Fruit fly (Drosophila melanogaster) whole organism, embryonic: ENCODE results near the gene Cyp6d4.
A peak's percentile ranks its signal among the peaks of the same experiment; 100 is the strongest.

Experiments used
- Abd-B ChIP-seq: fragments of 200-800 bp; sonication (Bioruptor generic); optimal IDR thresholded peaks from 2 replicates; lab custom pipeline; 2018; ENCODE audit warnings: missing biosample characterization, mild to moderate bottlenecking, missing genetic modification characterization, moderate library complexity
- BEAF-32 ChIP-seq: fragments of 200-800 bp; sonication (Bioruptor generic); optimal IDR thresholded peaks from 3 replicates; lab custom pipeline; 2017; ENCODE audit warnings: missing biosample characterization, missing genetic modification characterization, mild to moderate bottlenecking, moderate library complexity, missing genetic modification reagents
- BtbVII ChIP-seq: fragments of 200-800 bp; sonication (Bioruptor generic); optimal IDR thresholded peaks from 3 replicates; lab custom pipeline; 2017; ENCODE audit warnings: missing biosample characterization, mild to moderate bottlenecking, missing genetic modification characterization
- CG10431 ChIP-seq: fragments of 200-800 bp; sonication (Bioruptor generic); optimal IDR thresholded peaks from 3 replicates; lab custom pipeline; 2018; ENCODE audit warnings: missing biosample characterization, mild to moderate bottlenecking, missing genetic modification characterization
- CG11398 ChIP-seq: fragments of 200-800 bp; sonication (Bioruptor generic); optimal IDR thresholded peaks from 2 replicates; lab custom pipeline; 2016; ENCODE audit warnings: missing biosample characterization, missing genetic modification characterization
- CG11695 ChIP-seq: fragments of 200-800 bp; sonication (Bioruptor generic); IDR thresholded peaks from 3 replicates; pipeline ENCODE4 v1.3.6; 2022; ENCODE audit warnings: missing biosample characterization, missing genetic modification characterization
- CG12104 ChIP-seq: fragments of 200-800 bp; sonication (Bioruptor generic); optimal IDR thresholded peaks from 3 replicates; lab custom pipeline; 2016; ENCODE audit warnings: missing biosample characterization, missing genetic modification characterization
- CG12942 ChIP-seq: fragments of 200-800 bp; sonication (Bioruptor generic); optimal IDR thresholded peaks from 3 replicates; lab custom pipeline; 2016; ENCODE audit warnings: missing biosample characterization, missing genetic modification characterization
- CG14965 ChIP-seq: fragments of 200-800 bp; sonication (Bioruptor generic); optimal IDR thresholded peaks from 2 replicates; lab custom pipeline; 2016; ENCODE audit warnings: missing biosample characterization, missing genetic modification characterization, borderline replicate concordance
- CG16863 ChIP-seq: fragments of 200-800 bp; sonication (Bioruptor generic); optimal IDR thresholded peaks from 3 replicates; lab custom pipeline; 2016; ENCODE audit warnings: missing biosample characterization, missing genetic modification characterization
- CG2202 ChIP-seq: fragments of 200-800 bp; sonication (Bioruptor generic); optimal IDR thresholded peaks from 2 replicates; lab custom pipeline; 2018; ENCODE audit warnings: missing biosample characterization, mild to moderate bottlenecking, missing genetic modification characterization
- CG2712 ChIP-seq: fragments of 200-800 bp; optimal IDR thresholded peaks from 3 replicates; lab custom pipeline; 2019; ENCODE audit warnings: missing biosample characterization, mild to moderate bottlenecking, missing genetic modification characterization, moderate library complexity
- CG2889 ChIP-seq: fragments of 200-800 bp; sonication (Bioruptor generic); IDR thresholded peaks from 3 replicates; pipeline ENCODE4 v1.3.6; 2022; ENCODE audit warnings: missing biosample characterization, missing genetic modification characterization
- CG30403 ChIP-seq: fragments of 200-800 bp; sonication (Bioruptor generic); optimal IDR thresholded peaks from 3 replicates; lab custom pipeline; 2016; ENCODE audit warnings: missing biosample characterization, missing genetic modification characterization
- CG31388 ChIP-seq: fragments of 200-800 bp; sonication (Bioruptor generic); optimal IDR thresholded peaks from 2 replicates; lab custom pipeline; 2016; ENCODE audit warnings: missing biosample characterization, missing genetic modification characterization
- CG33557 ChIP-seq: fragments of 200-800 bp; sonication (Bioruptor generic); optimal IDR thresholded peaks from 2 replicates; lab custom pipeline; 2019; ENCODE audit warnings: missing biosample characterization, mild to moderate bottlenecking, missing genetic modification characterization, moderate library complexity
- CG3407 ChIP-seq: fragments of 200-800 bp; sonication (Bioruptor generic); optimal IDR thresholded peaks from 2 replicates; lab custom pipeline; 2018; ENCODE audit warnings: missing biosample characterization, mild to moderate bottlenecking, missing genetic modification characterization
- CG5245 ChIP-seq: fragments of 200-800 bp; sonication (Bioruptor generic); optimal IDR thresholded peaks from 3 replicates; lab custom pipeline; 2016; ENCODE audit warnings: missing biosample characterization, missing genetic modification characterization
- CG6683 ChIP-seq: fragments of 200-800 bp; sonication (Bioruptor generic); optimal IDR thresholded peaks from 2 replicates; lab custom pipeline; 2017; ENCODE audit warnings: missing biosample characterization, mild to moderate bottlenecking, missing genetic modification characterization, missing genetic modification reagents
- CG6813 ChIP-seq: fragments of 200-800 bp; sonication (Bioruptor generic); optimal IDR thresholded peaks from 2 replicates; lab custom pipeline; 2017; ENCODE audit warnings: missing biosample characterization, missing genetic modification characterization, mild to moderate bottlenecking, moderate library complexity, missing genetic modification reagents
- CG6854 ChIP-seq: fragments of 200-800 bp; sonication (Bioruptor generic); optimal IDR thresholded peaks from 3 replicates; lab custom pipeline; 2017; ENCODE audit warnings: missing biosample characterization, mild to moderate bottlenecking, missing genetic modification characterization
- CG8089 ChIP-seq: fragments of 200-800 bp; sonication (Bioruptor generic); optimal IDR thresholded peaks from 3 replicates; lab custom pipeline; 2016; ENCODE audit warnings: missing biosample characterization, missing genetic modification characterization
- CG8924 ChIP-seq: fragments of 200-800 bp; optimal IDR thresholded peaks from 3 replicates; lab custom pipeline; 2019; ENCODE audit warnings: missing biosample characterization, mild to moderate bottlenecking, missing genetic modification characterization, moderate library complexity
- CG9876 ChIP-seq: fragments of 200-800 bp; sonication (Bioruptor generic); optimal IDR thresholded peaks from 2 replicates; lab custom pipeline; 2016; ENCODE audit warnings: missing biosample characterization, missing genetic modification characterization
- Camta ChIP-seq: fragments of 200-800 bp; sonication (Bioruptor generic); optimal IDR thresholded peaks from 2 replicates; lab custom pipeline; 2016; ENCODE audit warnings: missing biosample characterization, missing genetic modification characterization
- D19B ChIP-seq: fragments of 200-800 bp; sonication (Bioruptor generic); optimal IDR thresholded peaks from 2 replicates; lab custom pipeline; 2017; ENCODE audit warnings: missing biosample characterization, mild to moderate bottlenecking, missing genetic modification characterization
- Dp ChIP-seq: fragments of 200-800 bp; sonication (Bioruptor generic); optimal IDR thresholded peaks from 2 replicates; lab custom pipeline; 2018; ENCODE audit warnings: missing biosample characterization, mild to moderate bottlenecking, missing genetic modification characterization, moderate library complexity
- GATAe ChIP-seq: fragments of 200-800 bp; sonication (Bioruptor generic); conservative IDR thresholded peaks from 2 replicates; pipeline ENCODE4 v1.3.6; 2022; ENCODE audit warnings: missing biosample characterization, missing genetic modification characterization
- Gsc ChIP-seq: fragments of 200-800 bp; sonication (Bioruptor generic); IDR thresholded peaks from 2 replicates; pipeline ENCODE4 v1.3.6; 2022; ENCODE audit warnings: missing biosample characterization, missing genetic modification characterization
- HmgZ ChIP-seq: fragments of 200-800 bp; sonication (Bioruptor generic); optimal IDR thresholded peaks from 2 replicates; lab custom pipeline; 2018; ENCODE audit warnings: missing biosample characterization, mild to moderate bottlenecking, missing genetic modification characterization
- Hr3 ChIP-seq: fragments of 200-800 bp; sonication (Bioruptor generic); optimal IDR thresholded peaks from 3 replicates; lab custom pipeline; 2016; ENCODE audit warnings: missing biosample characterization, missing genetic modification characterization
- Lpt ChIP-seq: fragments of >200 bp; optimal IDR thresholded peaks from 2 replicates; lab custom pipeline; 2018; ENCODE audit warnings: missing biosample characterization, missing genetic modification characterization
- PHDP ChIP-seq: fragments of 200-800 bp; sonication (Bioruptor generic); optimal IDR thresholded peaks from 3 replicates; lab custom pipeline; 2018; ENCODE audit warnings: missing biosample characterization, mild to moderate bottlenecking, missing genetic modification characterization, moderate library complexity
- Xbp1 ChIP-seq: fragments of 200-800 bp; sonication (Bioruptor generic); optimal IDR thresholded peaks from 3 replicates; lab custom pipeline; 2016; ENCODE audit warnings: missing biosample characterization, mild to moderate bottlenecking, missing genetic modification characterization
- ap ChIP-seq: fragments of 200-800 bp; sonication (Bioruptor generic); IDR thresholded peaks from 2 replicates; pipeline ENCODE4 v1.3.6; 2022; ENCODE audit warnings: missing biosample characterization, missing genetic modification characterization
- bab2 ChIP-seq: fragments of 200-800 bp; sonication (Bioruptor generic); optimal IDR thresholded peaks from 2 replicates; lab custom pipeline; 2016; ENCODE audit warnings: missing biosample characterization, missing genetic modification characterization
- bigmax ChIP-seq: fragments of 200-800 bp; sonication (Bioruptor generic); optimal IDR thresholded peaks from 2 replicates; lab custom pipeline; 2018; ENCODE audit warnings: missing biosample characterization, mild to moderate bottlenecking, missing genetic modification characterization
- bsh ChIP-seq, 2 experiments: fragments of 200-800 bp; sonication (Bioruptor generic); optimal IDR thresholded peaks; 2 replicates each; lab custom pipeline; 2017 to 2018; ENCODE audit warnings: mild to moderate bottlenecking in 2 of 2, missing biosample characterization in 2 of 2, missing genetic modification characterization in 2 of 2, moderate library complexity in 1 of 2
- crp ChIP-seq, 2 experiments: fragments of 200-800 bp; sonication (Bioruptor generic); optimal IDR thresholded peaks; 2 replicates in 1 of 2; 3 replicates in 1 of 2; lab custom pipeline; 2017; ENCODE audit warnings: missing biosample characterization in 2 of 2, missing genetic modification characterization in 2 of 2, mild to moderate bottlenecking in 1 of 2, moderate library complexity in 1 of 2
- gem ChIP-seq: fragments of 200-800 bp; sonication (Bioruptor generic); optimal IDR thresholded peaks from 2 replicates; lab custom pipeline; 2019; ENCODE audit warnings: missing biosample characterization, mild to moderate bottlenecking, missing genetic modification characterization, moderate library complexity
- ind ChIP-seq: fragments of 200-800 bp; sonication (Bioruptor generic); optimal IDR thresholded peaks from 3 replicates; lab custom pipeline; 2016; ENCODE audit warnings: missing biosample characterization, missing genetic modification characterization
- jumu ChIP-seq: fragments of 200-800 bp; sonication (Bioruptor generic); optimal IDR thresholded peaks from 3 replicates; lab custom pipeline; 2016; ENCODE audit warnings: missing biosample characterization, missing genetic modification characterization
- lola ChIP-seq, 3 experiments: fragments of >200 bp in 2 of 3; fragments of 200-800 bp in 1 of 3; sonication (Bioruptor generic) in 1 of 3; optimal IDR thresholded peaks; 2 replicates each; lab custom pipeline; 2017 to 2019; ENCODE audit warnings: missing biosample characterization in 3 of 3, missing genetic modification characterization in 3 of 3, mild to moderate bottlenecking in 1 of 3, moderate library complexity in 1 of 3
- nau ChIP-seq: fragments of 200-800 bp; sonication (Bioruptor generic); optimal IDR thresholded peaks from 3 replicates; lab custom pipeline; 2017; ENCODE audit warnings: missing biosample characterization, mild to moderate bottlenecking, missing genetic modification characterization, missing genetic modification reagents
- odd ChIP-seq: fragments of 200-800 bp; sonication (Bioruptor generic); optimal IDR thresholded peaks from 2 replicates; lab custom pipeline; 2017; ENCODE audit warnings: missing biosample characterization, mild to moderate bottlenecking, missing genetic modification characterization
- sc ChIP-seq, 3 experiments: fragments of >200 bp in 2 of 3; fragments of 200-800 bp in 1 of 3; sonication (Bioruptor generic) in 1 of 3; optimal IDR thresholded peaks; 2 replicates in 2 of 3; 3 replicates in 1 of 3; lab custom pipeline; 2017; ENCODE audit warnings: mild to moderate bottlenecking in 1 of 3, missing biosample characterization in 1 of 3, missing genetic modification characterization in 1 of 3, missing genetic modification reagents in 1 of 3
- sqz ChIP-seq: fragments of 200-800 bp; sonication (Bioruptor generic); optimal IDR thresholded peaks from 3 replicates; lab custom pipeline; 2018; ENCODE audit warnings: missing biosample characterization, mild to moderate bottlenecking, missing genetic modification characterization
- sug ChIP-seq: fragments of 200-800 bp; optimal IDR thresholded peaks from 2 replicates; lab custom pipeline; 2019; ENCODE audit warnings: missing biosample characterization, mild to moderate bottlenecking, missing genetic modification characterization, moderate library complexity
- toy ChIP-seq: fragments of 200-800 bp; sonication (Bioruptor generic); IDR thresholded peaks from 2 replicates; pipeline ENCODE4 v1.3.6; 2022; ENCODE audit warnings: missing biosample characterization, missing genetic modification characterization
- unc-4 ChIP-seq: fragments of 200-800 bp; sonication (Bioruptor generic); IDR thresholded peaks from 2 replicates; pipeline ENCODE4 v1.3.6; 2022; ENCODE audit warnings: missing biosample characterization, missing genetic modification characterization; ENCODE audit not compliant: partially characterized antibody

The Cyp6d4 gene

DNA sequence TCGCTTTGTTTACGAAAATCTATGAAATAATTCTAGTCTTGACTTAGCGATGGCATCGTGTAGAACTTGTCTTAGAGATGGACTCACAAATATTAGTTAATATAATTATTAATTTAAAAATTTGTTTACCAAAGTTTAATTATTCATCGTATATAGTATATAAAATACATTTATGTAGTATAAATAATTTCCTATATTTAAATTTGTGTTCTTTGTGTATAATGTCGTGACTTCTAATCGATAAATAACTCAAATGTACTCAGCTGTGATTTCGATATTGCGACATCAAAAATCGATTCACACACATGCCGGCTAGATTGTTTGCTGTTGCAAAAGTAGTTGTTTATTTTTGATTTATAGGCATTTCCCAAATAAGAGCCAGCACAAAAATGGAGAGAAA, 7.8 kb upstream of the Cyp6d4 start, which contains the start of the genes wfs1 and Nup133 (continued):
- peak; percentile 94 for TF ChIP-seq gem (tag; lab: Kevin White, UChicago)
- peak; percentile 40 for TF ChIP-seq CG31388
- peak in 1 of 2 experiments; percentile 82 for TF ChIP-seq bsh (GFP tag; optimal IDR thresholded peaks at IDR 0.05; lab: Kevin White, UChicago)
- no peak for TF ChIP-seq CG9876 (GFP tag; lab: Kevin White, UChicago)
- no peak for TF ChIP-seq sqz (GFP tag; lab: Kevin White, UChicago)
- TF ChIP-seq ap (GFP tag; lab: Robert Waterston, UW), result no peak
- peak; percentile 35 for TF ChIP-seq BtbVII (GFP tag; lab: Kevin White, UChicago)
- peak; percentile 68 for TF ChIP-seq Abd-B
- no peak for TF ChIP-seq D19B (GFP tag; lab: Kevin White, UChicago)
- TF ChIP-seq Xbp1, result peak; percentile 72
- TF ChIP-seq BEAF-32, result peak; percentile 81
- peak; percentile 95 for TF ChIP-seq unc-4 (GFP tag; lab: Robert Waterston, UW)
- TF ChIP-seq CG10431 (GFP tag; lab: Kevin White, UChicago), result no peak
- no peak for TF ChIP-seq GATAe
- TF ChIP-seq CG16863 (GFP tag; lab: Kevin White, UChicago), result peak; percentile 21
- TF ChIP-seq lola (GFP tag; optimal IDR thresholded peaks at IDR 0.05; lab: Kevin White, UChicago), result peak in 1 of 3 experiments; percentile 87
- TF ChIP-seq CG8089 (GFP tag; lab: Kevin White, UChicago), result no peak
- peak; percentile 50 for TF ChIP-seq CG2202 (tag; lab: Kevin White, UChicago)
- TF ChIP-seq ind (GFP tag; lab: Kevin White, UChicago), result peak; percentile 72
- TF ChIP-seq Lpt (GFP tag; lab: Kevin White, UChicago), result no peak
- no peak for TF ChIP-seq Camta (GFP tag; lab: Kevin White, UChicago)
- TF ChIP-seq CG2712 (tag; lab: Kevin White, UChicago), result peak; percentile 92
- no peak for TF ChIP-seq CG14965 (GFP tag; lab: Kevin White, UChicago)
- TF ChIP-seq CG3407 (GFP tag; lab: Kevin White, UChicago), result peak; percentile 55
- TF ChIP-seq CG6813 (GFP tag; lab: Kevin White, UChicago), result peak; percentile 31
- no peak for TF ChIP-seq bigmax
- TF ChIP-seq bab2 (GFP tag; lab: Kevin White, UChicago), result peak; percentile 24
- TF ChIP-seq odd (GFP tag; lab: Kevin White, UChicago), result no peak
- TF ChIP-seq sug, result peak; percentile 84
- TF ChIP-seq nau (GFP tag; lab: Kevin White, UChicago), result no peak
- peak in 1 of 2 experiments; percentile 52 for TF ChIP-seq crp (GFP tag; optimal IDR thresholded peaks at IDR 0.05; lab: Kevin White, UChicago)
- TF ChIP-seq CG30403 (GFP tag; lab: Kevin White, UChicago), result peak; percentile 84
- no peak for TF ChIP-seq CG6683 (GFP tag; lab: Kevin White, UChicago)
- peak; percentile 35 for TF ChIP-seq Dp
- no peak for TF ChIP-seq CG2889
- TF ChIP-seq sc (optimal IDR thresholded peaks at IDR 0.05; lab: Kevin White, UChicago), result no peak
- peak; percentile 36 for TF ChIP-seq sc (GFP tag; optimal IDR thresholded peaks at IDR 0.05; lab: Kevin White, UChicago)
- peak; percentile 86 for TF ChIP-seq CG33557
- no peak for TF ChIP-seq toy
- no peak for TF ChIP-seq jumu
- TF ChIP-seq HmgZ (tag; lab: Kevin White, UChicago), result peak; percentile 79
- no peak for TF ChIP-seq PHDP (tag; lab: Kevin White, UChicago)
- no peak for TF ChIP-seq CG11398 (GFP tag; lab: Kevin White, UChicago)
- no peak for TF ChIP-seq CG6854 (GFP tag; lab: Kevin White, UChicago)
- peak; percentile 75; the same call in 2 of the 3 replicates for TF ChIP-seq CG11695 (GFP tag; lab: Robert Waterston, UW)
- TF ChIP-seq CG12942 (GFP tag; lab: Kevin White, UChicago), result peak; percentile 72
- TF ChIP-seq CG8924 (tag; lab: Kevin White, UChicago), result peak; percentile 91
- TF ChIP-seq CG5245 (GFP tag; lab: Kevin White, UChicago), result peak; percentile 32
- peak; percentile 80 for TF ChIP-seq Hr3 (GFP tag; lab: Kevin White, UChicago)
- TF ChIP-seq Gsc (GFP tag; lab: Robert Waterston, UW), result no peak
- TF ChIP-seq CG12104 (GFP tag; lab: Kevin White, UChicago), result peak; percentile 35
